Fruit fly (Drosophila melanogaster) whole organism, embryonic: ENCODE measurements around the gene CtsF.

Experiments used
- BEAF-32 ChIP-seq: fragments of 200-800 bp; sonication (Bioruptor generic); optimal IDR thresholded peaks from 3 replicates; lab custom pipeline; 2017; ENCODE audit warnings: missing biosample characterization, missing genetic modification characterization, mild to moderate bottlenecking, moderate library complexity, missing genetic modification reagents
- CG10543 ChIP-seq: fragments of 200-800 bp; sonication (Bioruptor generic); optimal IDR thresholded peaks from 3 replicates; lab custom pipeline; 2017; ENCODE audit warnings: missing biosample characterization, mild to moderate bottlenecking, missing genetic modification characterization, moderate library complexity
- CG10654 ChIP-seq: fragments of 200-800 bp; sonication (Bioruptor generic); optimal IDR thresholded peaks from 2 replicates; lab custom pipeline; 2016; ENCODE audit warnings: missing biosample characterization, missing genetic modification characterization
- CG12236 ChIP-seq: fragments of 200-800 bp; sonication (Bioruptor generic); optimal IDR thresholded peaks from 2 replicates; lab custom pipeline; 2016; ENCODE audit warnings: missing biosample characterization, missing genetic modification characterization
- CG1233 ChIP-seq: fragments of 200-800 bp; sonication (Bioruptor generic); optimal IDR thresholded peaks from 4 replicates; lab custom pipeline; 2018; ENCODE audit warnings: missing biosample characterization, mild to moderate bottlenecking, missing genetic modification characterization
- CG15269 ChIP-seq: fragments of 200-800 bp; sonication (Bioruptor generic); optimal IDR thresholded peaks from 2 replicates; lab custom pipeline; 2018; ENCODE audit warnings: missing biosample characterization, mild to moderate bottlenecking, missing genetic modification characterization, moderate library complexity
- CG1529 ChIP-seq: fragments of 200-800 bp; sonication (Bioruptor generic); optimal IDR thresholded peaks from 3 replicates; lab custom pipeline; 2018; ENCODE audit warnings: missing biosample characterization, missing genetic modification characterization
- CG16815 ChIP-seq: fragments of 200-800 bp; sonication (Bioruptor generic); optimal IDR thresholded peaks from 3 replicates; lab custom pipeline; 2017; ENCODE audit warnings: missing biosample characterization, mild to moderate bottlenecking, missing genetic modification characterization
- CG16863 ChIP-seq: fragments of 200-800 bp; sonication (Bioruptor generic); optimal IDR thresholded peaks from 3 replicates; lab custom pipeline; 2016; ENCODE audit warnings: missing biosample characterization, missing genetic modification characterization
- CG17359 ChIP-seq: fragments of 200-800 bp; sonication (Bioruptor generic); optimal IDR thresholded peaks from 3 replicates; lab custom pipeline; 2018; ENCODE audit warnings: missing biosample characterization, mild to moderate bottlenecking, missing genetic modification characterization, moderate library complexity
- CG3407 ChIP-seq: fragments of 200-800 bp; sonication (Bioruptor generic); optimal IDR thresholded peaks from 2 replicates; lab custom pipeline; 2018; ENCODE audit warnings: missing biosample characterization, mild to moderate bottlenecking, missing genetic modification characterization
- CG34224 ChIP-seq: fragments of 200-800 bp; sonication (Bioruptor generic); IDR thresholded peaks from 3 replicates; pipeline ENCODE4 v1.3.6; 2022; ENCODE audit warnings: missing biosample characterization, missing genetic modification characterization; ENCODE audit not compliant: partially characterized antibody
- CG4282 ChIP-seq: fragments of 200-800 bp; sonication (Bioruptor generic); optimal IDR thresholded peaks from 2 replicates; lab custom pipeline; 2016; ENCODE audit warnings: missing biosample characterization, missing genetic modification characterization
- CG4424 ChIP-seq: fragments of 200-800 bp; sonication (Bioruptor generic); optimal IDR thresholded peaks from 3 replicates; lab custom pipeline; 2016; ENCODE audit warnings: missing biosample characterization, missing genetic modification characterization
- CG6175 ChIP-seq: fragments of 200-800 bp; sonication (Bioruptor generic); IDR thresholded peaks from 3 replicates; pipeline ENCODE4 v1.3.6; 2022; ENCODE audit warnings: missing biosample characterization, missing genetic modification characterization
- CG6854 ChIP-seq: fragments of 200-800 bp; sonication (Bioruptor generic); optimal IDR thresholded peaks from 3 replicates; lab custom pipeline; 2017; ENCODE audit warnings: missing biosample characterization, mild to moderate bottlenecking, missing genetic modification characterization
- CG7271 ChIP-seq: fragments of 200-800 bp; sonication (Bioruptor generic); optimal IDR thresholded peaks from 2 replicates; lab custom pipeline; 2018; ENCODE audit warnings: missing biosample characterization, mild to moderate bottlenecking, missing genetic modification characterization, moderate library complexity
- CG7839 ChIP-seq: fragments of 200-800 bp; sonication (Bioruptor generic); optimal IDR thresholded peaks from 3 replicates; lab custom pipeline; 2018; ENCODE audit warnings: missing biosample characterization, mild to moderate bottlenecking, missing genetic modification characterization, moderate library complexity
- CG8924 ChIP-seq: fragments of 200-800 bp; optimal IDR thresholded peaks from 3 replicates; lab custom pipeline; 2019; ENCODE audit warnings: missing biosample characterization, mild to moderate bottlenecking, missing genetic modification characterization, moderate library complexity
- CTCF ChIP-seq: fragments of 200-800 bp; sonication (Bioruptor generic); optimal IDR thresholded peaks from 2 replicates; lab custom pipeline; 2017; ENCODE audit warnings: missing biosample characterization, mild to moderate bottlenecking, missing genetic modification characterization, moderate library complexity
- Camta ChIP-seq: fragments of 200-800 bp; sonication (Bioruptor generic); optimal IDR thresholded peaks from 2 replicates; lab custom pipeline; 2016; ENCODE audit warnings: missing biosample characterization, missing genetic modification characterization
- Dll ChIP-seq: fragments of 200-800 bp; sonication (Bioruptor generic); IDR thresholded peaks from 4 replicates; pipeline ENCODE4 v1.3.6; 2022; ENCODE audit warnings: missing biosample characterization, missing genetic modification characterization; ENCODE audit not compliant: partially characterized antibody
- Dp ChIP-seq: fragments of 200-800 bp; sonication (Bioruptor generic); optimal IDR thresholded peaks from 2 replicates; lab custom pipeline; 2018; ENCODE audit warnings: missing biosample characterization, mild to moderate bottlenecking, missing genetic modification characterization, moderate library complexity
- Gsc ChIP-seq: fragments of 200-800 bp; sonication (Bioruptor generic); IDR thresholded peaks from 2 replicates; pipeline ENCODE4 v1.3.6; 2022; ENCODE audit warnings: missing biosample characterization, missing genetic modification characterization
- MTF-1 ChIP-seq: fragments of 200-800 bp; sonication (Bioruptor generic); optimal IDR thresholded peaks from 2 replicates; lab custom pipeline; 2018; ENCODE audit warnings: missing biosample characterization, mild to moderate bottlenecking, missing genetic modification characterization, borderline replicate concordance
- Opbp ChIP-seq: fragments of 200-800 bp; sonication (Bioruptor generic); IDR thresholded peaks from 3 replicates; pipeline ENCODE4 v1.3.6; 2022; ENCODE audit warnings: missing biosample characterization, missing genetic modification characterization; ENCODE audit not compliant: partially characterized antibody
- Ravus ChIP-seq: fragments of 200-800 bp; sonication (Bioruptor generic); IDR thresholded peaks from 2 replicates; pipeline ENCODE4 v1.3.6; 2022; ENCODE audit warnings: missing biosample characterization, missing genetic modification characterization
- Vsx1 ChIP-seq: fragments of 200-800 bp; sonication (Bioruptor generic); optimal IDR thresholded peaks from 2 replicates; lab custom pipeline; 2017; ENCODE audit warnings: missing biosample characterization, mild to moderate bottlenecking, missing genetic modification characterization, missing genetic modification reagents
- ac ChIP-seq: fragments of 200-800 bp; sonication (Bioruptor generic); optimal IDR thresholded peaks from 3 replicates; lab custom pipeline; 2017; ENCODE audit warnings: missing biosample characterization, mild to moderate bottlenecking, missing genetic modification characterization
- amos ChIP-seq: fragments of 200-800 bp; sonication (Bioruptor generic); IDR thresholded peaks from 2 replicates; pipeline ENCODE4 v1.3.6; 2022; ENCODE audit warnings: missing biosample characterization, missing genetic modification characterization; ENCODE audit not compliant: partially characterized antibody
- ase ChIP-seq: fragments of 200-800 bp; sonication (Bioruptor generic); IDR thresholded peaks from 3 replicates; pipeline ENCODE4 v1.3.6; 2022; ENCODE audit warnings: missing biosample characterization, missing genetic modification characterization
- chm ChIP-seq: fragments of 200-800 bp; sonication (Bioruptor generic); IDR thresholded peaks from 2 replicates; pipeline ENCODE4 v1.3.6; 2022; ENCODE audit warnings: missing biosample characterization, missing genetic modification characterization
- ci ChIP-seq: fragments of 200-800 bp; sonication (Bioruptor generic); IDR thresholded peaks from 3 replicates; pipeline ENCODE4 v1.3.6; 2022; ENCODE audit warnings: missing biosample characterization, missing genetic modification characterization
- crol ChIP-seq: fragments of 200-800 bp; sonication (Bioruptor generic); IDR thresholded peaks from 2 replicates; pipeline ENCODE4 v1.3.6; 2022; ENCODE audit warnings: missing biosample characterization, missing genetic modification characterization
- crp ChIP-seq, 2 experiments: fragments of 200-800 bp; sonication (Bioruptor generic); optimal IDR thresholded peaks; 2 replicates in 1 of 2; 3 replicates in 1 of 2; lab custom pipeline; 2017; ENCODE audit warnings: missing biosample characterization in 2 of 2, missing genetic modification characterization in 2 of 2, mild to moderate bottlenecking in 1 of 2, moderate library complexity in 1 of 2
- danr ChIP-seq: fragments of 200-800 bp; sonication (Bioruptor generic); IDR thresholded peaks from 2 replicates; pipeline ENCODE4 v1.3.6; 2022; ENCODE audit warnings: missing biosample characterization, missing genetic modification characterization
- grn ChIP-seq: fragments of 200-800 bp; sonication (Bioruptor generic); optimal IDR thresholded peaks from 3 replicates; lab custom pipeline; 2017; ENCODE audit warnings: missing biosample characterization, missing genetic modification characterization
- ham ChIP-seq: fragments of 200-800 bp; sonication (Bioruptor generic); IDR thresholded peaks from 2 replicates; pipeline ENCODE4 v1.3.6; 2022; ENCODE audit warnings: missing biosample characterization, missing genetic modification characterization
- jumu ChIP-seq: fragments of 200-800 bp; sonication (Bioruptor generic); optimal IDR thresholded peaks from 3 replicates; lab custom pipeline; 2016; ENCODE audit warnings: missing biosample characterization, missing genetic modification characterization
- ken ChIP-seq: fragments of 200-800 bp; sonication (Bioruptor generic); IDR thresholded peaks from 3 replicates; pipeline ENCODE4 v1.3.6; 2022; ENCODE audit warnings: missing biosample characterization, missing genetic modification characterization
- luna ChIP-seq: fragments of 200-800 bp; sonication (Bioruptor generic); optimal IDR thresholded peaks from 2 replicates; lab custom pipeline; 2016; ENCODE audit warnings: missing biosample characterization, missing genetic modification characterization
- nau ChIP-seq: fragments of 200-800 bp; sonication (Bioruptor generic); optimal IDR thresholded peaks from 3 replicates; lab custom pipeline; 2017; ENCODE audit warnings: missing biosample characterization, mild to moderate bottlenecking, missing genetic modification characterization, missing genetic modification reagents
- nerfin-1 ChIP-seq: fragments of 200-800 bp; sonication (Bioruptor generic); optimal IDR thresholded peaks from 3 replicates; lab custom pipeline; 2019; ENCODE audit warnings: missing biosample characterization, mild to moderate bottlenecking, missing genetic modification characterization, moderate library complexity
- pros ChIP-seq: fragments of 200-800 bp; sonication (Bioruptor generic); optimal IDR thresholded peaks from 3 replicates; lab custom pipeline; 2019; ENCODE audit warnings: missing biosample characterization, mild to moderate bottlenecking, missing genetic modification characterization, moderate library complexity
- scrt ChIP-seq: fragments of 200-800 bp; sonication (Bioruptor generic); optimal IDR thresholded peaks from 2 replicates; lab custom pipeline; 2018; ENCODE audit warnings: missing biosample characterization, mild to moderate bottlenecking, missing genetic modification characterization, moderate library complexity
- sd ChIP-seq: fragments of 200-800 bp; sonication (Bioruptor generic); optimal IDR thresholded peaks from 3 replicates; lab custom pipeline; 2018; ENCODE audit warnings: missing biosample characterization, mild to moderate bottlenecking, missing genetic modification characterization, moderate library complexity
- shn ChIP-seq: fragments of 200-800 bp; sonication (Bioruptor generic); optimal IDR thresholded peaks from 3 replicates; lab custom pipeline; 2016; ENCODE audit warnings: missing biosample characterization, missing genetic modification characterization
- sisA ChIP-seq: fragments of 200-800 bp; sonication (Bioruptor generic); IDR thresholded peaks from 2 replicates; pipeline ENCODE4 v1.3.6; 2022; ENCODE audit warnings: missing biosample characterization, missing genetic modification characterization
- sr ChIP-seq: fragments of 200-800 bp; sonication (Bioruptor generic); IDR thresholded peaks from 3 replicates; pipeline ENCODE4 v1.3.6; 2022; ENCODE audit warnings: missing biosample characterization, missing genetic modification characterization
- vfl ChIP-seq: fragments of 200-800 bp; sonication (Bioruptor generic); optimal IDR thresholded peaks from 2 replicates; lab custom pipeline; 2016; ENCODE audit warnings: missing biosample characterization, missing genetic modification characterization
- zfh1 ChIP-seq: fragments of 200-800 bp; sonication (Bioruptor generic); IDR thresholded peaks from 3 replicates; pipeline ENCODE4 v1.3.6; 2022; ENCODE audit warnings: missing biosample characterization, missing genetic modification characterization

CtsF gene

DNA sequence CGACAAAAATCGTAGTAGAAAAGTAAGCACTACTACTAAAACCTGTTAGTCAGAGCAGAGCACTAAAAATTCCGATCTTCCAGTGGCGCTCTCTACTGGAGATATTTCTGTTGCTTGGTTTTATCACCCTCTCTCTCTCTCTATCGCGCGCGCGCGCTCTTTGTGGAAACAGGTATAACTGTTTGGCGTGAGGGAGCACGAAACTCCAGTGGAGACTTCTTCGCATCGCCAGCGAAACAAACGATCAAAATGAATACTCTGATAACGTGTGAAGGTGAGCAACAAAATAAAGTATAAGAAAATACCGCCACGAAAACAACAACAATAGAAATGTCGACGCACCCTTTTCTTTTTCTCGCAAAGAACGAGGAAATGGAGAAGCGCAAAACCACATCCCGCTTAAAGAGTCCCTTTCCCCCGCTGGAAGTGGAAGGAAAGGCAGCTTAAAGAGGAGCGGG is 35.2 kb downstream of the CtsF start (continued):
- peak; percentile 76 for TF ChIP-seq nerfin-1
- TF ChIP-seq CTCF (GFP tag; lab: Kevin White, UChicago) = peak; percentile 89
- no peak for TF ChIP-seq CG1529 (GFP tag; lab: Kevin White, UChicago)
- no peak for TF ChIP-seq CG3407
- TF ChIP-seq shn (GFP tag; lab: Kevin White, UChicago) = no peak
- TF ChIP-seq crp (GFP tag; optimal IDR thresholded peaks at IDR 0.05; lab: Kevin White, UChicago) = no peak
- TF ChIP-seq nau (GFP tag; lab: Kevin White, UChicago) = no peak
- TF ChIP-seq jumu (GFP tag; lab: Kevin White, UChicago) = no peak
- TF ChIP-seq sr = no peak
- TF ChIP-seq BEAF-32 (GFP tag; lab: Kevin White, UChicago) = peak; percentile 29
- TF ChIP-seq Vsx1 = no peak
- TF ChIP-seq CG15269 (tag; lab: Kevin White, UChicago) = no peak
- TF ChIP-seq scrt (GFP tag; lab: Kevin White, UChicago) = no peak
- no peak for TF ChIP-seq CG6854 (GFP tag; lab: Kevin White, UChicago)
- TF ChIP-seq CG8924 = no peak
- no peak for TF ChIP-seq sisA (GFP tag; lab: Robert Waterston, UW)
- TF ChIP-seq ken (GFP tag; lab: Robert Waterston, UW) = no peak
- no peak for TF ChIP-seq ci (GFP tag; lab: Robert Waterston, UW)
- no peak for TF ChIP-seq ham (GFP tag; lab: Robert Waterston, UW)
- no peak for TF ChIP-seq CG1233 (GFP tag; lab: Kevin White, UChicago)
- no peak for TF ChIP-seq Gsc (GFP tag; lab: Robert Waterston, UW)
- peak; percentile 99 for TF ChIP-seq sd (tag; lab: Kevin White, UChicago)
- no peak for TF ChIP-seq CG16863 (GFP tag; lab: Kevin White, UChicago)
- TF ChIP-seq CG4424 = peak; percentile 89
- TF ChIP-seq CG10543 (GFP tag; lab: Kevin White, UChicago) = no peak
- TF ChIP-seq Dll (GFP tag; lab: Robert Waterston, UW) = 0 out of 4 replicates have a peak, but pooled peaks have one; percentile 16
- TF ChIP-seq CG4282 (GFP tag; lab: Kevin White, UChicago) = no peak
- TF ChIP-seq CG10654 (GFP tag; lab: Kevin White, UChicago) = no peak
- peak; percentile 55 for TF ChIP-seq grn (GFP tag; lab: Kevin White, UChicago)
- TF ChIP-seq zfh1 (GFP tag; lab: Robert Waterston, UW) = no peak
- TF ChIP-seq amos (GFP tag; lab: Robert Waterston, UW) = no peak
- no peak for TF ChIP-seq CG6175
- TF ChIP-seq crol (GFP tag; lab: Robert Waterston, UW) = no peak
- TF ChIP-seq CG16815 (GFP tag; lab: Kevin White, UChicago) = no peak
- no peak for TF ChIP-seq Camta (GFP tag; lab: Kevin White, UChicago)
- no peak for TF ChIP-seq Ravus (GFP tag; lab: Robert Waterston, UW)
- no peak for TF ChIP-seq MTF-1 (GFP tag; lab: Kevin White, UChicago)
- no peak for TF ChIP-seq CG12236 (GFP tag; lab: Kevin White, UChicago)
- no peak for TF ChIP-seq vfl (GFP tag; lab: Kevin White, UChicago)
- TF ChIP-seq Opbp (GFP tag; lab: Robert Waterston, UW) = 0 out of 3 replicates have a peak, but pooled peaks have one; percentile 30
- TF ChIP-seq CG17359 = no peak
- TF ChIP-seq CG7271 = no peak
- no peak for TF ChIP-seq luna (GFP tag; lab: Kevin White, UChicago)
- peak; percentile 79 for TF ChIP-seq pros (GFP tag; lab: Kevin White, UChicago)
- no peak for TF ChIP-seq CG7839 (tag; lab: Kevin White, UChicago)
- no peak for TF ChIP-seq ase
- no peak for TF ChIP-seq Dp (GFP tag; lab: Kevin White, UChicago)
- no peak for TF ChIP-seq ac (GFP tag; lab: Kevin White, UChicago)
- peak; percentile 40; the same call in 1 of the 3 replicates for TF ChIP-seq CG34224 (GFP tag; lab: Robert Waterston, UW)
- TF ChIP-seq chm = peak; percentile 25; the same call in 1 of the 2 replicates
- TF ChIP-seq danr (GFP tag; lab: Robert Waterston, UW) = no peak
